Fruit fly (Drosophila melanogaster) whole organism: ENCODE results near the gene Eip63E.

Experiments used
- CG8478 ChIP-seq: fragments of >200 bp; optimal IDR thresholded peaks from 2 replicates; lab custom pipeline; 2018; ENCODE audit warnings: inconsistent platforms
- Dll ChIP-seq: fragments of >200 bp; optimal IDR thresholded peaks from 2 replicates; lab custom pipeline; 2017
- EcR ChIP-seq, 2 experiments: fragments of >200 bp; optimal IDR thresholded peaks; 2 replicates each; lab custom pipeline; 2017; ENCODE audit warnings: missing biosample characterization in 2 of 2, missing genetic modification characterization in 2 of 2, missing genetic modification reagents in 2 of 2
- pan ChIP-seq: fragments of >200 bp; optimal IDR thresholded peaks from 2 replicates; lab custom pipeline; 2017
- psq ChIP-seq: fragments of >200 bp; optimal IDR thresholded peaks from 2 replicates; lab custom pipeline; 2017
- usp ChIP-seq: fragments of >200 bp; optimal IDR thresholded peaks from 2 replicates; lab custom pipeline; 2017; ENCODE audit warnings: missing biosample characterization, missing genetic modification characterization, mixed read lengths

The Eip63E gene

DNA sequence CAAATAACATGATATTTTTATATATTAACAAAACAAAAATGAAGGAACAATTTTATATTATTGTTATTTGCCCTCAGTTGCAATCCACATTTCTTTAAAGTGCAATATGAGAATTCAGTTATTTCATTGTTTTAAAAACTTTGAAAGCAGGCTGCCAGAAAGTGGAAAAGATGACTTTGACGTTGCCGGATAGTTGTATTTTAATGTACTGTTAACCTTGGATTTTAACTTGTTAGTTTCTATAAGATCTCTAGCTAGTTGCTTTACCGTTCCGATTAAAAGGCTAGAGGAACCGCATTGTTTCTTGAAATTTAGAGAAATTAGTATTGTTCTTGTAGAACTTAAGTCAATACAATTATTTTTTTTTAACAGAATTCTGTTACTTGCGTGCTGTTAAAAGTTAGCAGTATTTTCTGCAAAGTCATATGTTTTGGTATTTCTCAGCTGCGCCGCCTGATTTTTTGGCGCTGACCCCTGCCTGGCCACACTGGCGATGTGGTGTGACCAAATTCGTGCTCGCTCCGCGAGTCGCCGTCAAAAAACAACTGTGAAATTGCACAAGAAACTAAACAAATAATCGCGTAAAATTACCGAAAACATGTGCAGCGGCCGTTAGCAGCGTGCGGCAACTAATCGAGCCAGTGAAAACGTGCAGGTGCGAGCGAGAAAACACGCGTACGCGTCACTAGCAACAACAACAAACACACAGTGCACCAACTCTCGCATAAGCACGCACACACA, at the start of gene Eip63E:
Eip63E (plus strand) TSS at position 472 of the 741 bp plus-strand sequence.
- TF ChIP-seq CG8478 (lab: Kevin White, UChicago) (no peak), psq (lab: Kevin White, UChicago) (no peak), Dll (lab: Kevin White, UChicago) (no peak), EcR (GFP tag; optimal IDR thresholded peaks at IDR 0.05; lab: Kevin White, UChicago) (no peak), usp (GFP tag; lab: Kevin White, UChicago) (no peak), pan (lab: Kevin White, UChicago) (no peak)

DNA sequence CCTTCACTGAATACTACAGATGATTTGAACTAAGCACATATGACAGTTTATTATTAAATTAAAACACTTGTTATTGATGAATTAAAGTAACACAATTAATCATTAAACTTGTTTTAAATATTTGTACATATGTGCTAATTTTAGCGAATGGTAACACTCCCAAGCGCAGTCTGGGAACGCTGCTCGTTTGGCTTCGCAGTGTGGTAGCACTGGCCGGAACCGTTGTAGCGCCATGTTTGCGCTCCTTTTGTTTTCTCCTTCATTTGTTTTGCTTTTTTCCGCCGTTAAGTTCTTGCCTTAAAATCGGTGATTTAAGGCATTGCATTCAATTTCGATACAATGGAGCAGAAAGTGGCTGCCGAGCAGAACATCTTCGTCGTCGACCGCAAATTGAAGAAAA, 49.4 kb upstream of the Eip63E start, which contains the start of gene CycJ:
CycJ (plus strand) TSS at position 229 of the 400 bp plus-strand sequence.
- TF ChIP-seq usp (GFP tag; lab: Kevin White, UChicago) (no peak), Dll (lab: Kevin White, UChicago) (no peak)

DNA sequence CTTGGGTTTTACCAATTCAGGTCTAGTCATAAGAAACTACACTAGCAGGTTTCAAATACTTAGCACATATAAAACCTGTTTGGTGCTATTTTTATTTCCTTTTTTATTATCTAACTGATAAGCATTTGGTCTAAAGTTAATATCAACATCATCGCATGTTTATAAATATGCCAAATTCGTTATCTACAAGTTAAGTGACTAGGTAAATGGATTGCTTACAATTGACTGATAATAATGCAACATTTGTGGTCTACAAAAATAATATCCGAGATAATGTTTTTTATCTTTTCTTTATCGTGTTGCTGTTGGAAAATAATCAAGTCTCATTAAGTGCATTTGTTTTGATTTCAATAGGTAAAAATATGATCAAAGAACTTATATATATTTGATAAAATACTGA, 45.8 kb upstream of the Eip63E start:
- TF ChIP-seq psq (lab: Kevin White, UChicago) (no peak), pan (lab: Kevin White, UChicago) (no peak), Dll (lab: Kevin White, UChicago) (no peak), CG8478 (lab: Kevin White, UChicago) (no peak), usp (GFP tag; lab: Kevin White, UChicago) (no peak), EcR (GFP tag; optimal IDR thresholded peaks at IDR 0.05; lab: Kevin White, UChicago) (no peak)

DNA sequence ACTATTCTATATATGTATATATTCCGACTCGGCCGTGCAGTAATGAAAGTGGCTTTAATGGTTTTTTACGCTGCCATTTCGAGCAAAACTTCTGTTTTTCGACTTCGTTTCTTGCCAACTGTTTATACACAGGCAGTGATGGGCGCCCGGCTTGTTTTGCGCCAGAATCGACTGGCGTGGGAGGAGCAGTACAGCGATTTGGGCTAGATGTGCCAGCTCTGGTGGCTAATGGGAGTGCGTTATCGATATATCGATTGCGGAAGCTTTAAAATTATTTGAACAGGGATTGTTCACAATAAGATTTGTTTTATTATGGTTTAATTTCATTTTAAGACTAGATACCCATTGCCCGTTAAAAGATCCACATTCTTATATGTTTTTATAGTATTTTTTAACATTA, 44.4 kb upstream of the Eip63E start, which contains the start of gene CG14971:
CG14971 (minus strand) TSS at position 136 of the 400 bp plus-strand sequence.
- TF ChIP-seq Dll (lab: Kevin White, UChicago) (no peak), CG8478 (lab: Kevin White, UChicago) (no peak), usp (GFP tag; lab: Kevin White, UChicago) (no peak), EcR (GFP tag; optimal IDR thresholded peaks at IDR 0.05; lab: Kevin White, UChicago) (no peak), psq (lab: Kevin White, UChicago) (no peak), pan (lab: Kevin White, UChicago) (no peak)

DNA sequence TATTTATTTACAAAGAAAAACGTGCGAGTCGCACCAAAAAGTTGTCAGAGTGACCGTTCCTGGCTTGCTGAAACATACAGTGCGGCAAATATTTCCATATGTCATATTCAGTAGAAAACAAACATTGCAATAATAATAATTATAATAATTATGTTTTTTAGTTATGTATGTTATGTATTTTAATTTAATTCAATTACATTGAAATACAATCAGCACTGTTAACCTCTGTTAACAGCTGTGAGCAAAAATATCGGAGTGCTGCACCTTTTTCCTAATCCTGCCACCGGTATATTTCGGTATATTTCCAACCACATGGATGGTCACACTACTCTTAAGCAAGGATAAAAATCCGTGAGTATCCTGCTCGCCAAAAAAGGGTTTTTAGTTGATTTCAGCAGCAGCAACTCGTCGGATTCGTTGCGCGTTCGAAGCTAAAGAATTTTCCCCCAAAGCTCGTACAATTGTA, 43.5 kb upstream of the Eip63E start, which contains the start of the genes CG32267 and CG42324:
CG32267 (minus strand) TSS at position 51 of the 466 bp plus-strand sequence.
CG42324 (plus strand) TSS at position 385 of the 466 bp plus-strand sequence.
- TF ChIP-seq pan (lab: Kevin White, UChicago) = no peak
- TF ChIP-seq CG8478 (lab: Kevin White, UChicago) = no peak
- TF ChIP-seq EcR (GFP tag; optimal IDR thresholded peaks at IDR 0.05; lab: Kevin White, UChicago) = no peak
- TF ChIP-seq psq (lab: Kevin White, UChicago) = no peak
- no peak for TF ChIP-seq usp (GFP tag; lab: Kevin White, UChicago)
- TF ChIP-seq Dll (lab: Kevin White, UChicago) = no peak

DNA sequence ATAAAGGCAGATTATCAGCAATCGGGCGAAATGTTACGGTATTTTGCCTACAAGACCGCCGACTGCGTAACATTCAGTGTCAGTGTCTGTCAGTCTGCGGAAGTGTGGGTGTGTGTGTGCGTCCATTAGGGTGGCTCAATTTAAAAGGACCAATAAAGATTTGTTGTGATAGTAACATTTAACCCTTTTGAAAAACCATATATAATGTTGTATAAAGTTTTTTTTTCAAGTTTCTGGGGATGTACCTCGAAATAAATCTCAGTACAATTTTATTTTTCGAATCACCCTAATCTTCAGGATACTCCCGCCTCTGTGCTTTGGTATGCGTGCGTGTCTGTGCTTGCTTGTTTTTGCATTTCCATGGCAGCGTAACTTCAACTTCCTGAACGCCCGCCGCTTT, 42.8 kb upstream of the Eip63E start:
- TF ChIP-seq Dll (lab: Kevin White, UChicago) (no peak), psq (lab: Kevin White, UChicago) (no peak)

DNA sequence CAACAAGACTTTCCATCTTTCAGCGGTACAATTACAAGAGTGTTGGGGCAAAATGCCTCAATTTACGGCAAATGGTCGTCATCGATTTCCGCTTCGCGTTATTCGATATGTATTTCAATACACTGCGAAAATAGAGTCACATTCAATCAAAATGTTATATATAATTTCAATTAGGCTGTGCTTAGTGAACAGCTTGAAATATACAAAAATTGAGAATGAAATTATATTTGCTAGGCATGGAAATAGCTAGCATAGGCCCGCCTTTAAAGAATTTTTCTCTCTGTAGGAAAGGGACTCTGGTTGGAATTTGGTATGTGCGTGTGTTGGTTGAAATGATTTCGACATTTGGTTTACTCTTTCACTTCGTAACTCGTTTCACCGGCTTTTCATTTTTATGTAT, 36.0 kb upstream of the Eip63E start:
- TF ChIP-seq EcR (GFP tag; optimal IDR thresholded peaks at IDR 0.05; lab: Kevin White, UChicago) (no peak), usp (GFP tag; lab: Kevin White, UChicago) (no peak), Dll (lab: Kevin White, UChicago) (no peak), psq (lab: Kevin White, UChicago) (no peak), CG8478 (lab: Kevin White, UChicago) (no peak), pan (lab: Kevin White, UChicago) (no peak)

DNA sequence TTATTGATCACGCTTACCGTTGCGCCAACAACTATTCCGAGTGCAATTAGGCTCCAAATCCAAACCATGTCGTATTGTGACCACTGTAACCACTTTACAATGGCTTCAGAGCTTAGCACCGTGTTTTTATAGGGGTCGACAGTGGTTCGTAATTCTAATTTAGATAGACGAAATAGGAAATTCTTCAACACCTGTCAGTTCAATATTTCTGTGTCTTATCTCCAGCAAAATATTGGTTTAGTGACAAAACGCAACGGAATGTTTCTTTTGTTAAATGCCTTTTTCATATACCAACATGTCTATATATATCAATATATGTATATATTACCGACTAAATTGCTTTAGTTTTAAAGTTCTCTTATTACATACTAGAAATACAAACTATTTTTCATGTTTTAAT, 31.0 kb upstream of the Eip63E start, which contains the start of gene CG43074:
CG43074 (minus strand) TSS at position 101 of the 400 bp plus-strand sequence.
- TF ChIP-seq usp (GFP tag; lab: Kevin White, UChicago) (no peak), pan (lab: Kevin White, UChicago) (no peak), EcR (GFP tag; optimal IDR thresholded peaks at IDR 0.05; lab: Kevin White, UChicago) (no peak), Dll (lab: Kevin White, UChicago) (no peak), psq (lab: Kevin White, UChicago) (no peak), CG8478 (lab: Kevin White, UChicago) (no peak)

DNA sequence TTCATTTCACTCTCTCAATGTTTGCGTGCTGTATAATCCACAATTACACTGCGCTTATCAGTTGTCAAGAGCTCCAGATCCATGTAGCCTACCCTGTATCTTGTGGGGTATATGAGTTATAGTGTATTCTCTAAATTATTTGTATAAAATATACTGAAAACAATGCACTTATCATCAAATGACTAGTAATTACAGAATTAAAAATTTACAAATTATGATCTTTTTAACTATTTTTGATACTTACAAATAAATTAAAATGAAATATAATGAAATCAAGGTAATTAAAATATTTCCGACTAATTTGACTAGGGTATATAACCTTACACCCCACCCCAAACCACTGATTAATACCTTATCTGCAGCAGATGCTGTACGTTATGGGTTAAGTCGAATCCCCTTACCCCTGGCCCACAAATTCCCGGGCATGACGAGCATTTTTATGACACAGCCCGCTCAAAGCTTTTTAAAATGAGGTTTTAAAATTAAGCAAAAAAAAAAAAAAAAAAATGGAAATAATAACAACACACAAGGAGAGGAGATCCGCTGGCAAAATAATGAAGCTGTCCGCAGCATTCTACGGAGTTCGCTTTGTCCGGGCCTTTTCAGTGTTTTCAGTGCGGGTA, 30.4 kb upstream of the Eip63E start:
- no peak for TF ChIP-seq psq (lab: Kevin White, UChicago)
- TF ChIP-seq pan (lab: Kevin White, UChicago) = peak; percentile 47
- TF ChIP-seq usp (GFP tag; lab: Kevin White, UChicago) = no peak
- TF ChIP-seq EcR (GFP tag; optimal IDR thresholded peaks at IDR 0.05; lab: Kevin White, UChicago) = no peak
- no peak for TF ChIP-seq Dll (lab: Kevin White, UChicago)
- no peak for TF ChIP-seq CG8478 (lab: Kevin White, UChicago)

DNA sequence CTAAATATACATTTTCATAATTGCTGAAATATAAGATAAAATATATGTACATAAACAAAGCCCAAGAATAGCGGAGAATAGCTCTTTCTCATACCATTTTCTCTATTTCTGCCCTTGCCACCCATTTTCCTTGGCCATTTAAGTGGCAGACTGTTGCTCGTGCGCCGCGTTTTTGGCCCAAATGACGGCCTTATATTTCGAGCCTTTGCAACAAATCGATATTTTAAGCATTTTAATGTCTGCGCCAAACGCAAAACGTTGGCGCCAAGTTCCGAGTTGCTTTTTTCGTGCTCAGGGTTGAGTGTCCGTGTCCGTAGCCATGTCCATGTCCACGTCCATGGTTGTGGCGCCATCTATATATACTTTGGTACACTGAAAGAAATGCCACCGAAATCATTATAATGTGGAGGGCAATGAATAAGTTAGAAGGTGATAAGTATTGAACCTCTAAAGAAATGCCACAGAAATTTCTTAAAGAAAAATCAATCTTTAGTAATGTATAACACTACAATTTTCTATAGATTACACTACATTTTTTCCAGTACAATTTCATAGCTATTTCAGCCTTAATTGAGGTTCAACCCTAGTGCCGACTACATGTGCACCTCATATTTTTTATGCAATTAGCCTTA, 23.3 kb upstream of the Eip63E start:
- TF ChIP-seq pan (lab: Kevin White, UChicago) (no peak), EcR (GFP tag; optimal IDR thresholded peaks at IDR 0.05; lab: Kevin White, UChicago) (no peak), CG8478 (lab: Kevin White, UChicago) (no peak), usp (GFP tag; lab: Kevin White, UChicago) (no peak), Dll (lab: Kevin White, UChicago) (no peak), psq (lab: Kevin White, UChicago) (no peak)

DNA sequence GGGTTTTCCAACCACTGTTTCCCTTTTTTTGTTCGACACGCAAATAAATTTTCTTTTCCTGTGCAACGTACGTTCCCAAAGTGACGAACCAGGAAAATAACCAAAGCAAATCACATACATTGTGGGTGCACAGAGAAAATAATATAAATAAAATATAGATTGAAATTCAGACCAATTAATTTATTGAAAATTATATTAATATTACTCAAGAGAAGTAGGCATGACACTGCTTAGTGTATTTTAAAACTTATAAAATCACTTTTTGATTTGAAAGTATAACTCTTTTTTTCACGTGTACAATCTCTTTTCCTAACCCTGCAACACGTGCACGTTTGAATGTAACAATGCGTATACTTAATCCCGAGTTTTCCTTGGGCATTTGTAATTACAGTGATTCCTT, 19.0 kb upstream of the Eip63E start:
- TF ChIP-seq psq (lab: Kevin White, UChicago) (no peak), Dll (lab: Kevin White, UChicago) (no peak), usp (GFP tag; lab: Kevin White, UChicago) (no peak), EcR (GFP tag; optimal IDR thresholded peaks at IDR 0.05; lab: Kevin White, UChicago) (no peak), pan (lab: Kevin White, UChicago) (no peak), CG8478 (lab: Kevin White, UChicago) (no peak)
